Worm (Caenorhabditis elegans) whole organism, L4 larva: ENCODE measurements around the gene K11E4.1.

Source experiments
- R02D3.7 ChIP-seq: fragments of 150-350 bp; sonication (generic microtip); optimal IDR thresholded peaks from 3 replicates; lab custom pipeline; 2014; ENCODE audit warnings: missing biosample characterization, missing genetic modification characterization
- aha-1 ChIP-seq: fragments of 150-350 bp; peaks from one replicate; lab custom pipeline; 2014; ENCODE audit warnings: missing biosample characterization, missing genetic modification characterization
- ces-1 ChIP-seq: fragments of 150-350 bp; sonication (generic microtip); optimal IDR thresholded peaks from 4 replicates; lab custom pipeline; 2014; ENCODE audit warnings: missing biosample characterization, missing genetic modification reagents, missing genetic modification characterization
- daf-19 ChIP-seq: fragments of 200-800 bp; sonication (Bioruptor generic); conservative IDR thresholded peaks from 2 replicates; pipeline ENCODE4 v1.3.6; 2022; ENCODE audit warnings: missing genetic modification characterization, missing compliant biosample characterization
- egl-43 ChIP-seq: fragments of 200-800 bp; sonication (Bioruptor generic); IDR thresholded peaks from 2 replicates; pipeline ENCODE4 v1.3.6; 2022; ENCODE audit warnings: missing genetic modification reagents, missing genetic modification characterization, missing compliant biosample characterization
- gei-8 ChIP-seq: fragments of 200-800 bp; sonication (Bioruptor generic); optimal IDR thresholded peaks from 2 replicates; lab custom pipeline; 2018; ENCODE audit warnings: mild to moderate bottlenecking, missing genetic modification characterization, missing compliant biosample characterization
- hlh-11 ChIP-seq: fragments of 200-800 bp; sonication (Bioruptor generic); optimal IDR thresholded peaks from 2 replicates; lab custom pipeline; 2018; ENCODE audit warnings: mild to moderate bottlenecking, missing genetic modification characterization, missing compliant biosample characterization
- nhr-76 ChIP-seq: fragments of 150-350 bp; optimal IDR thresholded peaks from 2 replicates; lab custom pipeline; 2014; ENCODE audit warnings: missing biosample characterization, missing genetic modification characterization
- pha-4 ChIP-seq, 2 experiments: fragments of 150-350 bp in 1 of 2; fragments of 200-800 bp in 1 of 2; sonication (Bioruptor generic) in 1 of 2; IDR thresholded peaks in 1 of 2; optimal IDR thresholded peaks in 1 of 2; 2 replicates each; pipeline versions ENCODE4 v1.3.6 to Lab custom; 2014 to 2022; ENCODE audit warnings: missing genetic modification characterization in 2 of 2, missing genetic modification reagents in 2 of 2, missing biosample characterization in 1 of 2, missing compliant biosample characterization in 1 of 2
- ztf-11 ChIP-seq: fragments of 150-350 bp; optimal IDR thresholded peaks from 2 replicates; lab custom pipeline; 2014; ENCODE audit warnings: missing biosample characterization, missing genetic modification characterization

- TF ChIP-seq aha-1 (no peak), ces-1 (GFP tag; lab: Kevin White, UChicago) (no peak), hlh-11 (peak; percentile 75), gei-8 (GFP tag; lab: Kevin White, UChicago) (no peak), egl-43 (GFP tag; lab: Robert Waterston, UW) (no peak), nhr-76 (tag; lab: Kevin White, UChicago) (no peak), ztf-11 (tag; lab: Kevin White, UChicago) (no peak), R02D3.7 (tag; lab: Kevin White, UChicago) (no peak), daf-19 (GFP tag; lab: Robert Waterston, UW) (no peak), pha-4 (GFP tag; IDR thresholded peaks at IDR 0.05; lab: Robert Waterston, UW) (peak; percentile 17; the same call in 1 of the 2 replicates), pha-4 (tag; optimal IDR thresholded peaks at IDR 0.05; lab: Kevin White, UChicago) (no peak)
Observed at ce11 chrX:13675444-13675843, 38.5 kb upstream of the K11E4.1 start.
